Fruit fly (Drosophila melanogaster): ENCODE data around the gene unc.

unc gene

DNA sequence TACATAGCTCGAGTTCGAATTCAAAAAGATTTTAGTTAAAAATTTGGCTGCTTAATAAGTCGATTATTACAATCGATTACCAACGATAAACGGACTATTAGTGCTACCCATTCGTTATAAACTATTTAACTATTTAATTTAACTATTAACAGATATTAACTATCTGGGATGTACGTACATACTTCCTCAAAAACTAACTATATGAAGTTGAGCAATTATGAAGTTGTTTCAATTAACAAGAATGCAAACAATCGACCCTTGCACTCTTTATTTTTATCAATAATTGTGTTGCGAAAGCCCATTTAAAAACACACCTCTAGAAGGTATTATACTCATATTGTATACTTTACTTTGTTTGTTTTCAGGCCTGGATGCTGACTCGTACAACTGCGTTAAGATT, 10.4 kb downstream of the unc start, which contains the start of gene CG1503:
TSS of gene CG1503 (minus strand) at position 101 of the 400 bp plus-strand sequence.
- TF ChIP-seq CG14711 (tag; optimal IDR thresholded peaks at IDR 0.05) (no peak), ovo (GFP tag; optimal IDR thresholded peaks at IDR 0.05) (no peak), kay (GFP tag; ENCODE audit: borderline replicate concordance) (no peak), cnc (optimal IDR thresholded peaks at IDR 0.05) (no peak), CG12768 (GFP tag; optimal IDR thresholded peaks at IDR 0.05) (no peak)

DNA sequence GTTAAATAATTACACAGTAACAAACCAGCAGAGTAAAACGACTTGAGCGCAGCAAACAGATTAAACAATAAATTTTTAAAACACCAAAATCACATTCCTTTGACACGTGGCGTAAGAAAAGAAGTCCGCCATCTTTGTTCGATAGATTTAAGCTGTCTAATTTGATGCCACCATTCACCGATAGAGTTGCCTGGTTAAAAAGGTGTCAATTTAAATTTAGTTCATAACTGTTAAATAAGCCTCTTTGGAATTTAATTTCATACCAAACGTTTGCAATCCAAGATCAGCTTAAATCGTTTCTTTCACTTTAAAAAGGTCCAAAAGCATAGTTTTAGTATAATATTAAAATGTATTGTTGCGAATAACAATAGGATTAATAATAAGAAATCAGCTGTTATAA, 14.6 kb downstream of the unc start, which contains the start of gene CG15446:
TSS of gene CG15446 (minus strand) at position 101 of the 400 bp plus-strand sequence.
- no peak for TF ChIP-seq cic (GFP tag; optimal IDR thresholded peaks at IDR 0.05)
- no peak for TF ChIP-seq CG11617 (GFP tag; optimal IDR thresholded peaks at IDR 0.05)
- no peak for TF ChIP-seq kay (GFP tag; ENCODE audit: borderline replicate concordance)
- TF ChIP-seq CG7101 (tag; optimal IDR thresholded peaks at IDR 0.05) = no peak

DNA sequence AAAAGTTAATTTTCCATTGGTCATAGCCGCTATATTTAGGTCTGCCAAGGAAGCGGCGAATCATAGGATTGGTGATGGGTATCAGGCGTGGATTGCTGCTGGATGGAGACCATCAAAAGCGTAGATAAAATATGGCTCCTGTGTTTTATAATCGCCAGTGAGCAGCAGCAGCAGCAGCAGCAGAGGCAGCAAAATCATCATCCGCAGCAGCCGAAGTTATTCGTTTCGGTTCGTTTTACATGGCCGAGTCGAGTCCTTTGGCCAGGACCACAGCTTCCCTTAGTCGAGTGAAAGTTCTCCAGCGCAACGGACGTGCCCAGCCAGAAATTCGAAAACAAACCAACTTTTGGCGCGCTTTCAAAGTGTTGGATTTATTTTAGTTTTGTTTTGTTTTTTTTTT, 23.2 kb downstream of the unc start, which contains the start of gene stg1:
TSS of gene stg1 (plus strand) at position 301 of the 400 bp plus-strand sequence.
- TF ChIP-seq toe (GFP tag; optimal IDR thresholded peaks at IDR 0.05) (no peak), bab1 (GFP tag; optimal IDR thresholded peaks at IDR 0.05) (no peak), Mnt (GFP tag; optimal IDR thresholded peaks at IDR 0.05) (no peak), CG12768 (GFP tag; optimal IDR thresholded peaks at IDR 0.05) (no peak), CG14711 (tag; optimal IDR thresholded peaks at IDR 0.05) (no peak), CG7101 (tag; optimal IDR thresholded peaks at IDR 0.05) (no peak), Crg-1 (GFP tag; optimal IDR thresholded peaks at IDR 0.05) (no peak), Hr96 (GFP tag; optimal IDR thresholded peaks at IDR 0.05) (no peak), CG33017 (tag; optimal IDR thresholded peaks at IDR 0.05) (no peak), cnc (optimal IDR thresholded peaks at IDR 0.05) (no peak)

DNA sequence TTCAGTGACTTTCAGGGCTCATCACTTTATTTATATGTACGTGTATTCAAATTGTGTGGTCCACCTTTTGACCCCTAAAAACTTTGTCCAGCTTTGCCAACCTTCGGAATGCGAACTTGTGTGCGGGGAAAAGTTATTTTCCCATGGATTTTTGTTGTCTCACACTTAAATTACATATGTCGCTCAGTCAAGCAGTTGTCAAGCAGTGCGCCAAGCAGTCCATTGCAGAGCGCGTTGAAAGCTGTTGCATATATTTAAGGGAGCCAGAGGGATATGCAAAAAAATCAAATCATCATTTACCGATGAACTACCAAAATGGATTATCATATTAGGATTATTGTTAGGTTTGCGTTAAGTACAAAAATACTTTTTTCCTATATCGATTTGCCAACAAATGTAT, 33.5 kb downstream of the unc start:
- TF ChIP-seq Hr96 (GFP tag; optimal IDR thresholded peaks at IDR 0.05) (no peak), cic (GFP tag; optimal IDR thresholded peaks at IDR 0.05) (no peak), cnc (optimal IDR thresholded peaks at IDR 0.05) (no peak)

DNA sequence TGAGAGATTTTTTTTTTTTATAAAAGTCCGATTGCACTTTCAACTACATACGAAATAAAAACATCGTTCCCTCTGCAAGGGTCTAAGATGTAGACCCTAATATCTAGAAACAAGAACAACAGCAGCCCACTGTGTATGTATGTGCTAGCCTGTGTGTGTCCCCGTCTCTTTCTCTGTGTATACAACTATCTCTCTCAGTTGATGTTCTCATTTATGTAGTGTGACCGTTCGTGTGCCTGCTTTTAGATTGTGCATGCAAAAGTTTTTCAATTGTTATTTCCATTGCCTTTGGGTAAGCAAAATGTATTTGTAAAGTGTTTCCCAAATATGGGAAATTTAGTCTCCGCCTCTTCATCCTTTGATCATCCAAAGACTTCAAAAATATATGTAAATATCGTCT, 36.4 kb downstream of the unc start:
- TF ChIP-seq CG12768 (GFP tag; optimal IDR thresholded peaks at IDR 0.05) (no peak), bab1 (GFP tag; optimal IDR thresholded peaks at IDR 0.05) (no peak), CG5204 (GFP tag; optimal IDR thresholded peaks at IDR 0.05) (no peak)

DNA sequence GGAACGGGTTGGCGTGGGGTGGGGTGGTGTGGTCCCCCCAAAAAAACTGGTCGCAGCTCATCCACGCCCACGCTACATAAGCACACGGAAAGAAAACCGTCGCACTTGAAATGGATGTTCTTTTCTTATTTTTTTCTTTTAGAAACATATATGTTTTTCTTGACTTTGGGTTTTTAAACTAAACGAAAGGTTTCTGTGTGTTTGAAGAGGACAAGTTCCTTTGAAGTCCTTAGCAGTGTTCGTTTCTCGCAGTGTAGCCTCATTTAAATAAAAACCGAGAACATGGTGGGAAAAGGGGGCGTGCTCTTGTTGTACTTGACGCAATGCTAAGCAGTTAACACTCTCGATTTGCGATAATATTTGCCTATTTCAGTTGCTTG, 42.4 kb downstream of the unc start:
- TF ChIP-seq CG11617 (GFP tag; optimal IDR thresholded peaks at IDR 0.05) = no peak
- peak; percentile 31 for TF ChIP-seq CG1620 (GFP tag; optimal IDR thresholded peaks at IDR 0.05)
- no peak for TF ChIP-seq cnc (optimal IDR thresholded peaks at IDR 0.05)
- TF ChIP-seq CG14711 (tag; optimal IDR thresholded peaks at IDR 0.05) = peak; percentile 14
- TF ChIP-seq bab1 (GFP tag; optimal IDR thresholded peaks at IDR 0.05) = peak; percentile 57
- TF ChIP-seq cic (GFP tag; optimal IDR thresholded peaks at IDR 0.05) = no peak
- TF ChIP-seq CG7045 (GFP tag; optimal IDR thresholded peaks at IDR 0.05) = no peak
- no peak for TF ChIP-seq kay (GFP tag; ENCODE audit: borderline replicate concordance)
- no peak for TF ChIP-seq CG12768 (GFP tag; optimal IDR thresholded peaks at IDR 0.05)

DNA sequence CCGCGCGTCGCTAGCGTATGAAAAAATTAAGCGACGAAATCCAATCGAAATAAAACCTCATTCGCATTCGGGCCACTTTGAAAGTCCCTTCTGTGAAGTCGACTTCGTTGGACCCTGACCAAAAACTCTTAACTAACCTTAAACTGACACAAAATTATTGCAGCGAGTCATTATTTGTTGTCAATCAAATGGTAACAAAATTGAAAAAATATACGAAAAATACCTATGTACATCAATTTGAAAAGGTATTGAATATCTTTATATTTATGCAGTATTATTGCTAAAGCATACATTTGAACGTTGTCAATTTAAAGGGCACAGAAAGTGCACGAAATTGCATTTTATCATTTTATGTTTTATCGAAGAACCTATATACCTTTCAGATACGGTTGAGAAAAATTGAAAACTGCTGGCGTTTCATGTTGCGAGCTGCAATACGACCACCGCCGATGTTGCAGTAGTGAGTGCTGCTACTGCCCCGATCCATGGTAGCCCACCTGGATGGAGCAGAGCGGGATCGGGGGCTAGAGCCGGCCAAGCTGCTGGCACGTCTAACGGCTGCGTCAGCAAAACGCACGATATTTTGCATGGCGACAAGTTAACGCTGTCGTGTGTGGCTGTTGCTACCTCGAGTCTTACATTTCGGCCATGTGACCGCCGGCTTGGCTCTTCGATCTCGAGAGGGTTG, 42.9 kb downstream of the unc start:
- TF ChIP-seq tj (GFP tag; optimal IDR thresholded peaks at IDR 0.05) (peak; percentile 98), kay (GFP tag; ENCODE audit: borderline replicate concordance) (no peak)

DNA sequence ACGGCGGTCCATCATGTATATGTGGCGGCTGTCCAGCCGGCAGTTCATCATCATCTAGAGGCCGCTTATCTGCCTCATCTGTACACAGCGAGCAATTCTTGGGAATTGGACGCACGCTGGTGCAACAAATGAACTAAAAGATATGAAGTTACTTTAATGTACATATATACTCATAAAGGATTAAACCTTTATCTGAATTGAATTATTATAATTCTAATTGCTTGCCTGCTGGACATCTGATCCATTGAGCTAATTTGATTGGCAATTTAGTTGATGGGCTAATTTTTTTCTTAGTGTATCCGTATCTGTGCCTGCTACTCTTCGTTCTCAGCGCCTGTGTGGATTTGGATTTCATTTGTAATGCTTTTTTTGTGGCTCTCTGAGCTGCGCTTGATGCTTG, 43.8 kb downstream of the unc start:
- TF ChIP-seq tj (GFP tag; optimal IDR thresholded peaks at IDR 0.05) (no peak), toe (GFP tag; optimal IDR thresholded peaks at IDR 0.05) (no peak), CG7045 (GFP tag; optimal IDR thresholded peaks at IDR 0.05) (peak; percentile 6), CG14711 (tag; optimal IDR thresholded peaks at IDR 0.05) (peak; percentile 17), cic (GFP tag; optimal IDR thresholded peaks at IDR 0.05) (no peak), Hr96 (GFP tag; optimal IDR thresholded peaks at IDR 0.05) (no peak)

DNA sequence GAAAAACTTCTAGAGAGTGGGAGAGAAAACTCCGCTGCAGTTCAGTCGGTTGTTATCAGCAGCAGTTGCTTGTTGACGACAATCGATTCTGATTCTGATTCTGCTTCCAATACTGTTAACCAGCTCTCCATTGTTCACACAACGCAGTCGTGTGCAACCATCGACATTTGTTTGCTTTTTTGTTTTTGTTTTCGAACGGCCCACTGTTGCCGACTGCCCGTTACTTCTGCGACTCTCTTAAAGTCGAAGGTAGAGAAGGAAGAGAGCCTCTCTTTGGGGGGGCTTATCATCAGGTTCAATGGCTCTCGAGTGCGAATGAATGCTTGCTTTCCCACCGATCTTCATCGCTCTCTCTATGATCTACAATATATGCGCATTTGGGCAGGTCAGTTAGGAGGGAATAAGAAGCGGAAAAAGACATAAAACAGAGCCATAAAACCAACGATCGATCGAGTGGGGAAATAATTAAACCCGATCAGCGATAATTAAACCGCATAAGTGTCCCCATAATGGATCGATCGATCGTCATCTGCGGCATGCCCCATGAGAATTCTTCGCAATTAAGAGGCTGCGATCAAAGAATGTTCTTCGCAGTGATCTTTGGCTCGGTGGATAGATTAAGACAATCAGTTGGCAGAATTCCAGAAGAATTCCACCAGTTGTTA, 44.9 kb downstream of the unc start:
- TF ChIP-seq tj (GFP tag; optimal IDR thresholded peaks at IDR 0.05) = peak; percentile 18
- no peak for TF ChIP-seq Hr96 (GFP tag; optimal IDR thresholded peaks at IDR 0.05)
- peak; percentile 83 for TF ChIP-seq ovo (GFP tag; optimal IDR thresholded peaks at IDR 0.05)
- TF ChIP-seq CG7101 (tag; optimal IDR thresholded peaks at IDR 0.05) = no peak
- peak; percentile 38 for TF ChIP-seq pad (GFP tag; optimal IDR thresholded peaks at IDR 0.05)
- TF ChIP-seq Mnt (GFP tag; optimal IDR thresholded peaks at IDR 0.05) = peak; percentile 9
- peak; percentile 20 for TF ChIP-seq cic (GFP tag; optimal IDR thresholded peaks at IDR 0.05)
